Worm (Caenorhabditis elegans): ENCODE data around the gene Y6E2A.10.

Gene Y6E2A.10

DNA sequence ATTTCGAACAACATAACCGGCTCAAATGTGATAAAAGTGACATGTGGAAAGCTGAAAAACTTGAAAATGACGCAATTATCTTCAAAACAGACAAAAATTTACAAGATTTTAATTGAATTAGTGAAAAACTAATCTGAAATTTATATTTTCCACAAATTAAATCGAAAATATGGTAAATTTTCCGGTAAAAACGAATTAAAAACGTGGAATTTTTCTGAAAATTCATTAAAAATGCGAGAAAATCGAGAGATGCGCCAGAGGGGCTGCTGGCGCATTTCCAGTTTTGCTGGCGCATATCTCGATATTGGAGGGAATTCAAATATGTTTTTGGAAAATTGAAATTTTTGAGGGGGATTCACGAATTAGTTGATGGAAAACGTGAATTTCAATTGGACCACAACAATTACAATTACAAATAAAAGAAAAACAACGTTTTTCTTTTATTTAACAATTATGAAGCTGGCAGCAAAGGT lies 35.8 kb upstream of the Y6E2A.10 start, which contains the start of the genes haf-3 and F57A10.2 (continued):
- no peak for TF ChIP-seq unc-130 (GFP tag; optimal IDR thresholded peaks at IDR 0.05)
- TF ChIP-seq hlh-30 (tag; optimal IDR thresholded peaks at IDR 0.05; ENCODE audit: insufficient read depth): peak; percentile 78
- TF ChIP-seq lir-3 (tag; optimal IDR thresholded peaks at IDR 0.05): no peak
- TF ChIP-seq dve-1 (tag; optimal IDR thresholded peaks at IDR 0.05; ENCODE audit: insufficient read depth): peak; percentile 95
- TF ChIP-seq snpc-1.2 (GFP tag; IDR thresholded peaks at IDR 0.05): peak; percentile 70
- TF ChIP-seq ZK546.5 (tag; optimal IDR thresholded peaks at IDR 0.05): no peak
- TF ChIP-seq nhr-42 (GFP tag; IDR thresholded peaks at IDR 0.05): no peak
- no peak for TF ChIP-seq dmd-8 (GFP tag; IDR thresholded peaks at IDR 0.05)
- TF ChIP-seq lin-1 (GFP tag; IDR thresholded peaks at IDR 0.05): peak; percentile 55; the same call in 1 of the 2 replicates
- TF ChIP-seq pha-4 (GFP tag; IDR thresholded peaks at IDR 0.05): peak; percentile 73
- peak; percentile 46 for TF ChIP-seq pha-4 (tag; optimal IDR thresholded peaks at IDR 0.05)
- TF ChIP-seq lin-38 (GFP tag; IDR thresholded peaks at IDR 0.05): peak; percentile 90
- peak; percentile 61 for TF ChIP-seq nhr-6 (tag; optimal IDR thresholded peaks at IDR 0.05)
- TF ChIP-seq ceh-28 (tag; optimal IDR thresholded peaks at IDR 0.05): no peak
- peak; percentile 71 for TF ChIP-seq F10B5.3 (tag; optimal IDR thresholded peaks at IDR 0.05)
- TF ChIP-seq Y48G9A.11 (GFP tag; IDR thresholded peaks at IDR 0.05): peak; percentile 75
- TF ChIP-seq daf-16 (GFP tag; optimal IDR thresholded peaks at IDR 0.05): peak in 1 of 2 experiments; percentile 58
- peak; percentile 42 for TF ChIP-seq daf-16 (tag; optimal IDR thresholded peaks at IDR 0.05)
- TF ChIP-seq aly-2 (tag; optimal IDR thresholded peaks at IDR 0.05): no peak
- TF ChIP-seq mdt-29 (GFP tag; IDR thresholded peaks at IDR 0.05): no peak
- no peak for TF ChIP-seq unc-62 (GFP tag; optimal IDR thresholded peaks at IDR 0.05 in 1 of 2)
- no peak for TF ChIP-seq unc-62 (tag; optimal IDR thresholded peaks at IDR 0.05)
- peak; percentile 56; the same call in 1 of the 2 replicates for TF ChIP-seq madf-9 (GFP tag; conservative IDR thresholded peaks at IDR 0.05)
- TF ChIP-seq mdl-1 (tag; optimal IDR thresholded peaks at IDR 0.05): peak in 1 of 2 experiments; percentile 21
- peak; percentile 83 for TF ChIP-seq lin-13 (GFP tag; optimal IDR thresholded peaks at IDR 0.05)

DNA sequence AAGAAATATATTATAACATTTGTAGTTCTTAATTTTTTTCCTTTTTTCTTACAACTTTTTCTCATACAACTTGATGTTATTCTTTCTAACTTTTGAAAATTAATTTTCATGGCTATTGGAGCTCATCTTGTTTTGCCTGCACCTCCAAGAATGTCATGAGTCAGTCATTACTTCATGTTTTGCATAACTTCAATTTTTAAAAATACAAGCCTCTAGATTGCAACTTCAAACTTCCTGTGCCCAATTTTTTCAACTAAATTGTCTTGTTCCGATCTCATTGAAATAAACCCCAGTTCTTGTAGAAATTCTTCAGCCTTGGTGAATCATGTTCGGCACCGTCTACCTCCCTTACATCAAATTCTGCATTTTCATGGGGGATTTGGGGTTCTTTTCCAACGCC lies 28.1 kb upstream of the Y6E2A.10 start, which contains the start of gene str-9:
Gene str-9, plus strand, starts transcription at position 301 of the 400 bp plus-strand sequence.
- TF ChIP-seq dmd-6 (GFP tag; IDR thresholded peaks at IDR 0.05): no peak
- TF ChIP-seq nhr-76 (tag; optimal IDR thresholded peaks at IDR 0.05): no peak
- TF ChIP-seq nhr-48 (tag; optimal IDR thresholded peaks at IDR 0.05): no peak
- TF ChIP-seq pqm-1 (tag; optimal IDR thresholded peaks at IDR 0.05): no peak
- TF ChIP-seq saeg-2 (GFP tag; IDR thresholded peaks at IDR 0.05): no peak
- no peak for TF ChIP-seq zip-2 (tag; optimal IDR thresholded peaks at IDR 0.05)
- no peak for TF ChIP-seq R02D3.7 (tag; optimal IDR thresholded peaks at IDR 0.05)
- no peak for TF ChIP-seq skn-1 (tag; optimal IDR thresholded peaks at IDR 0.05)
- TF ChIP-seq nhr-28 (tag; optimal IDR thresholded peaks at IDR 0.05): no peak
- no peak for TF ChIP-seq tag-97 (GFP tag; IDR thresholded peaks at IDR 0.05)
- no peak for TF ChIP-seq D1046.2 (GFP tag; IDR thresholded peaks at IDR 0.05)
- TF ChIP-seq attf-4 (tag; optimal IDR thresholded peaks at IDR 0.05): no peak
- TF ChIP-seq nhr-41 (GFP tag; IDR thresholded peaks at IDR 0.05): no peak
- TF ChIP-seq egl-27 (tag; optimal IDR thresholded peaks at IDR 0.05): no peak
- no peak for TF ChIP-seq ZK337.2 (GFP tag; IDR thresholded peaks at IDR 0.05)
- no peak for TF ChIP-seq ztf-7 (tag; optimal IDR thresholded peaks at IDR 0.05)
- TF ChIP-seq ceh-20 (GFP tag; IDR thresholded peaks at IDR 0.05): no peak
- no peak for TF ChIP-seq T20F7.1 (GFP tag; optimal IDR thresholded peaks at IDR 0.05)

All from whole organism, L4 larva.